Worm (Caenorhabditis elegans) whole organism, young adult: ENCODE measurements around the gene C53A3.4.

Source experiments
- D2030.7 ChIP-seq: fragments of 200-800 bp; sonication (Bioruptor generic); IDR thresholded peaks from 2 replicates; pipeline ENCODE4 v1.3.6; 2022; ENCODE audit warnings: missing genetic modification reagents, missing genetic modification characterization, missing compliant biosample characterization
- F22D6.2 ChIP-seq: sonication (generic microtip); optimal IDR thresholded peaks from 2 replicates; lab custom pipeline; 2016; ENCODE audit warnings: mild to moderate bottlenecking, missing genetic modification characterization, missing compliant biosample characterization
- F49E8.2 ChIP-seq: sonication (generic microtip); optimal IDR thresholded peaks from 3 replicates; lab custom pipeline; 2017; ENCODE audit warnings: missing genetic modification characterization, mild to moderate bottlenecking, missing compliant biosample characterization, antibody characterized with exemption, moderate library complexity; ENCODE audit not compliant: insufficient read depth
- F52B5.7 ChIP-seq: sonication (generic microtip); optimal IDR thresholded peaks from 2 replicates; lab custom pipeline; 2016; ENCODE audit warnings: mild to moderate bottlenecking, missing genetic modification characterization, missing compliant biosample characterization
- K11D2.4 ChIP-seq: fragments of 200-800 bp; sonication (Bioruptor generic); IDR thresholded peaks from 2 replicates; pipeline ENCODE4 v1.3.6; 2022; ENCODE audit warnings: missing genetic modification reagents, missing genetic modification characterization, missing compliant biosample characterization
- T07F8.4 ChIP-seq: sonication (generic microtip); optimal IDR thresholded peaks from 2 replicates; lab custom pipeline; 2016; ENCODE audit warnings: mild to moderate bottlenecking, missing genetic modification characterization, moderate library complexity, missing compliant biosample characterization
- T26A5.8 ChIP-seq: sonication (generic microtip); optimal IDR thresholded peaks from 2 replicates; lab custom pipeline; 2016; ENCODE audit warnings: missing genetic modification characterization, missing compliant biosample characterization
- akir-1 ChIP-seq: fragments of 200-800 bp; sonication (Bioruptor generic); optimal IDR thresholded peaks from 2 replicates; lab custom pipeline; 2018; ENCODE audit warnings: mild to moderate bottlenecking, missing genetic modification characterization, moderate library complexity, missing compliant biosample characterization
- aptf-3 ChIP-seq: fragments of 200-800 bp; sonication (Bioruptor generic); IDR thresholded peaks from 2 replicates; pipeline ENCODE4 v1.3.6; 2022; ENCODE audit warnings: missing genetic modification characterization, missing compliant biosample characterization
- attf-6 ChIP-seq: fragments of 200-800 bp; sonication (Bioruptor generic); IDR thresholded peaks from 2 replicates; pipeline ENCODE4 v1.3.6; 2022; ENCODE audit warnings: missing genetic modification reagents, missing genetic modification characterization, missing compliant biosample characterization
- ceh-100 ChIP-seq: fragments of 200-800 bp; sonication (Bioruptor generic); IDR thresholded peaks from 2 replicates; pipeline ENCODE4 v1.3.6; 2022; ENCODE audit warnings: missing genetic modification reagents, missing genetic modification characterization, missing compliant biosample characterization
- ceh-27 ChIP-seq: fragments of 200-800 bp; sonication (Bioruptor generic); optimal IDR thresholded peaks from 2 replicates; lab custom pipeline; 2018; ENCODE audit warnings: mild to moderate bottlenecking, missing genetic modification characterization, moderate library complexity, missing compliant biosample characterization
- dox-1 ChIP-seq: fragments of 200-800 bp; sonication (Bioruptor generic); IDR thresholded peaks from 2 replicates; pipeline ENCODE4 v1.3.6; 2022; ENCODE audit warnings: missing genetic modification reagents, missing genetic modification characterization, missing compliant biosample characterization
- dpl-1 ChIP-seq: fragments of 150-350 bp; optimal IDR thresholded peaks from 2 replicates; lab custom pipeline; 2014; ENCODE audit warnings: missing biosample characterization, missing genetic modification reagents, missing genetic modification characterization
- ekl-4 ChIP-seq: fragments of 200-800 bp; sonication (Bioruptor generic); IDR thresholded peaks from 2 replicates; pipeline ENCODE4 v1.3.6; 2022; ENCODE audit warnings: missing genetic modification reagents, missing genetic modification characterization, missing compliant biosample characterization
- hlh-12 ChIP-seq: sonication (generic microtip); optimal IDR thresholded peaks from 2 replicates; lab custom pipeline; 2016; ENCODE audit warnings: missing genetic modification characterization, missing compliant biosample characterization
- hlh-26 ChIP-seq: fragments of 200-800 bp; sonication (Bioruptor generic); conservative IDR thresholded peaks from 2 replicates; pipeline ENCODE4 v1.3.6; 2022; ENCODE audit warnings: missing genetic modification reagents, missing genetic modification characterization, missing compliant biosample characterization
- hsf-1 ChIP-seq: fragments of 200-800 bp; sonication (Bioruptor generic); IDR thresholded peaks from 2 replicates; pipeline ENCODE4 v1.3.6; 2022; ENCODE audit warnings: missing genetic modification reagents, missing genetic modification characterization, missing compliant biosample characterization
- let-607 ChIP-seq, 2 experiments: fragments of 200-800 bp in 1 of 2; sonication (Bioruptor generic) in 1 of 2; sonication (generic microtip) in 1 of 2; optimal IDR thresholded peaks; 2 replicates each; lab custom pipeline; 2016 to 2018; ENCODE audit warnings: mild to moderate bottlenecking in 2 of 2, missing compliant biosample characterization in 2 of 2, missing genetic modification characterization in 2 of 2, moderate library complexity in 2 of 2, missing genotype in 1 of 2
- lir-1 ChIP-seq: fragments of 200-800 bp; sonication (Bioruptor generic); conservative IDR thresholded peaks from 2 replicates; pipeline ENCODE4 v1.3.6; 2022; ENCODE audit warnings: missing genetic modification reagents, missing genetic modification characterization, missing compliant biosample characterization
- lsy-27 ChIP-seq: sonication (generic microtip); optimal IDR thresholded peaks from 2 replicates; lab custom pipeline; 2017; ENCODE audit warnings: missing genetic modification characterization, mild to moderate bottlenecking, missing compliant biosample characterization, antibody characterized with exemption, missing genotype, borderline replicate concordance; ENCODE audit not compliant: insufficient read depth
- madf-8 ChIP-seq: fragments of 200-800 bp; sonication (Bioruptor generic); conservative IDR thresholded peaks from 2 replicates; pipeline ENCODE4 v1.3.6; 2022; ENCODE audit warnings: missing genetic modification reagents, missing genetic modification characterization, missing compliant biosample characterization
- mcd-1 ChIP-seq: fragments of 200-800 bp; sonication (Bioruptor generic); IDR thresholded peaks from 2 replicates; pipeline ENCODE4 v1.3.6; 2022; ENCODE audit warnings: missing genetic modification reagents, missing genetic modification characterization, missing compliant biosample characterization
- mxl-1 ChIP-seq: sonication (generic microtip); optimal IDR thresholded peaks from 2 replicates; lab custom pipeline; 2016; ENCODE audit warnings: missing genetic modification characterization, missing compliant biosample characterization
- nfyb-1 ChIP-seq: fragments of 200-800 bp; sonication (Bioruptor generic); IDR thresholded peaks from 2 replicates; pipeline ENCODE4 v1.3.6; 2022; ENCODE audit warnings: missing genetic modification reagents, missing genetic modification characterization, missing compliant biosample characterization
- nhr-120 ChIP-seq: fragments of 200-800 bp; sonication (Bioruptor generic); IDR thresholded peaks from 2 replicates; pipeline ENCODE4 v1.3.6; 2022; ENCODE audit warnings: missing genetic modification characterization, missing compliant biosample characterization
- nhr-179 ChIP-seq: sonication (generic microtip); optimal IDR thresholded peaks from 2 replicates; lab custom pipeline; 2016; ENCODE audit warnings: mild to moderate bottlenecking, missing genetic modification characterization, missing compliant biosample characterization
- nhr-90 ChIP-seq: sonication (generic microtip); optimal IDR thresholded peaks from 2 replicates; lab custom pipeline; 2016; ENCODE audit warnings: missing genotype, mild to moderate bottlenecking, missing genetic modification characterization, missing compliant biosample characterization
- rcor-1 ChIP-seq: fragments of 200-800 bp; sonication (Bioruptor generic); IDR thresholded peaks from 2 replicates; pipeline ENCODE4 v1.3.6; 2022; ENCODE audit warnings: missing genetic modification reagents, missing genetic modification characterization, missing compliant biosample characterization
- repo-1 ChIP-seq: sonication (generic microtip); optimal IDR thresholded peaks from 2 replicates; lab custom pipeline; 2017; ENCODE audit warnings: mild to moderate bottlenecking, missing genetic modification characterization, missing compliant biosample characterization
- rpc-1 ChIP-seq, 2 experiments: fragments of 150-350 bp in 1 of 2; sonication (generic microtip) in 1 of 2; optimal IDR thresholded peaks; 2 replicates each; lab custom pipeline; 2014 to 2018; ENCODE audit warnings: missing biosample characterization in 1 of 2, missing genetic modification characterization in 1 of 2, missing genetic modification reagents in 1 of 2, missing genotype in 1 of 2
- sdz-38 ChIP-seq: sonication (generic microtip); optimal IDR thresholded peaks from 2 replicates; lab custom pipeline; 2016; ENCODE audit warnings: missing genotype, missing genetic modification characterization, missing compliant biosample characterization
- snpc-4 ChIP-seq, 5 experiments: fragments of 150-350 bp in 1 of 5; sonication (generic microtip) in 4 of 5; optimal IDR thresholded peaks; 2 replicates each; lab custom pipeline; 2014 to 2018; ENCODE audit warnings: missing genetic modification characterization in 5 of 5, missing biosample characterization in 3 of 5, antibody characterized with exemption in 2 of 5, mild to moderate bottlenecking in 2 of 5, missing compliant biosample characterization in 2 of 5, missing genotype in 2 of 5, moderate library complexity in 2 of 5, missing genetic modification reagents in 1 of 5
- tbp1 ChIP-seq: fragments of 200-800 bp; sonication (Bioruptor generic); optimal IDR thresholded peaks from 2 replicates; lab custom pipeline; 2018; ENCODE audit warnings: mild to moderate bottlenecking, missing genetic modification characterization, missing compliant biosample characterization
- unc-130 ChIP-seq: sonication (generic microtip); optimal IDR thresholded peaks from 2 replicates; lab custom pipeline; 2016; ENCODE audit warnings: missing genetic modification reagents, missing genetic modification characterization, missing compliant biosample characterization
- unc-62 ChIP-seq: fragments of 150-350 bp; optimal IDR thresholded peaks from 2 replicates; lab custom pipeline; 2014; ENCODE audit warnings: missing biosample characterization, missing genetic modification reagents, missing genetic modification characterization
- zfh-2 ChIP-seq: fragments of 200-800 bp; sonication (Bioruptor generic); conservative IDR thresholded peaks from 2 replicates; pipeline ENCODE4 v1.3.6; 2022; ENCODE audit warnings: missing genetic modification reagents, missing genetic modification characterization, missing compliant biosample characterization
- ztf-18 ChIP-seq: sonication (generic microtip); optimal IDR thresholded peaks from 2 replicates; lab custom pipeline; 2016; ENCODE audit warnings: missing genotype, mild to moderate bottlenecking, missing genetic modification characterization, missing compliant biosample characterization
- ztf-25 ChIP-seq: fragments of 200-800 bp; sonication (Bioruptor generic); IDR thresholded peaks from 2 replicates; pipeline ENCODE4 v1.3.6; 2022; ENCODE audit warnings: missing genetic modification reagents, missing genetic modification characterization, missing compliant biosample characterization

Gene C53A3.4

DNA sequence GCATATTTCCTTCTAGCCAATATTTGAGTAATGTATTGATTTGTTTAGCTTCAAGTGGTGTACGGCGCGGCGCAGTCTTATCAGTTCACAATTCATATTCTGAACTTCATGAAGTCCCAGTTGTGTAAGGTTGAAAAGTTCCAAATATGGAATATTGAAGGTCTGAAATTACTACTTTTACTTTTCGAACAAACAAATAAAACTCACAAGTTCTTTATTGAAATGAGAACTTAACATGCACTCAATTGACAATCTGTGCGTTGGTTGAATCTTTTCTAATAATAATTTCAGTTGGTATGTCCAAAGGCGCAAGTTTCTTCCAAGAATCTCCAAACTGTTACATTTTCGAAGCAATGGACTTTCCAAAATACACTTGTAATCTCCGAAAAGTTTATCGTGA lies at the start of gene C53A3.4:
C53A3.4 (minus strand) TSS at position 101 of the 400 bp plus-strand sequence.
- no peak for TF ChIP-seq K11D2.4 (GFP tag; lab: Robert Waterston, UW)
- no peak for TF ChIP-seq attf-6
- no peak for TF ChIP-seq unc-62 (GFP tag; lab: Kevin White, UChicago)
- TF ChIP-seq nhr-90 (tag; lab: Kevin White, UChicago): no peak
- TF ChIP-seq rcor-1: no peak
- no peak for TF ChIP-seq dpl-1 (GFP tag; lab: Kevin White, UChicago)
- no peak for TF ChIP-seq lsy-27 (tag; lab: Kevin White, UChicago)
- no peak for TF ChIP-seq snpc-4 (GFP tag; optimal IDR thresholded peaks at IDR 0.05; lab: Kevin White, UChicago)
- no peak for TF ChIP-seq snpc-4 (tag; optimal IDR thresholded peaks at IDR 0.05; lab: Kevin White, UChicago)

DNA sequence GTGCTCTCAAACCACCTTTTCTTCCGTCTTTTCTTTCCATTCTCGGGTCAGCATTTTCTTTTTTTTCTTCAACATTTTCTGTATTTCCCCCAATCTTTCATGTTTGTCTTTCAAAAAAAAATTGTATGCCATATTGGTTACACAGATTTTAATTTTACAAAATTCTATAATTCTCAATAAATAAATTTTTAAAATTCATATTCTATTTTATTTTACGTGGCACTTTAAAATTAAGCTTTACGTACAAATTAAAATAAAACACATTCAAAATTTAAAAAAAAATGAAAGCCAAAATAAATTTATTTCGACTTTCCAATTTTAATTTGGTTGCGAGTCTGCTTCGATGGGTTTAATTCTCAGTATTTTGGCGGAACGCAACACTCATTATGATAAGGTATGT lies 46.8 kb upstream of the C53A3.4 start, which contains the start of gene ZC250.5:
ZC250.5 (plus strand) TSS at position 301 of the 400 bp plus-strand sequence.
- TF ChIP-seq D2030.7 (GFP tag; lab: Robert Waterston, UW): no peak
- no peak for TF ChIP-seq F49E8.2
- no peak for TF ChIP-seq nfyb-1 (GFP tag; lab: Robert Waterston, UW)
- no peak for TF ChIP-seq nhr-179
- TF ChIP-seq T26A5.8 (tag; lab: Kevin White, UChicago): no peak
- TF ChIP-seq ceh-27 (GFP tag; lab: Kevin White, UChicago): no peak
- no peak for TF ChIP-seq ztf-25 (GFP tag; lab: Robert Waterston, UW)
- TF ChIP-seq hlh-26 (GFP tag; lab: Robert Waterston, UW): no peak
- TF ChIP-seq repo-1: no peak
- TF ChIP-seq tbp1: no peak
- no peak for TF ChIP-seq unc-130
- no peak for TF ChIP-seq zfh-2
- TF ChIP-seq ztf-18 (tag; lab: Kevin White, UChicago): no peak
- TF ChIP-seq dox-1 (GFP tag; lab: Robert Waterston, UW): no peak
- TF ChIP-seq let-607 (tag; optimal IDR thresholded peaks at IDR 0.05; lab: Kevin White, UChicago): no peak
- no peak for TF ChIP-seq unc-62 (GFP tag; lab: Kevin White, UChicago)
- no peak for TF ChIP-seq T07F8.4
- no peak for TF ChIP-seq akir-1 (GFP tag; lab: Kevin White, UChicago)
- TF ChIP-seq madf-8 (GFP tag; lab: Robert Waterston, UW): no peak
- no peak for TF ChIP-seq F52B5.7

DNA sequence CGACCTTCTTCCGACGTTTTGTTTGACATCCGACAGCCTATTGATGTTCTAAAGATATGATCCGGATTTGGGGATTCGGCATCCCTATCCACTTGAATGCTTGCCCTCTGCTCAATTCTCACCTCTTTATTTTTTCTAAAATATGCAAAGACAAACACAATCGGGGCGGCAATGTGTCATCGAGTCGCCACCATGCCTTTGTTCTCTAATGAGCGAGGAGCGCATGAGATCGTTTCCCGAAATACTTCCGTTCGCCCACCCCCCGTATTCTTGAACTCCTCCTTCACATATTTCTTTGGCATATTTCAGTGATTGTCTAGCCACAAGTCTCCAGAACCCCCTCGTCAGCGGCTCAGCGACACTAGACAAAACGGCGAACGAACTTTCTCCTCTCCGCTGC lies 40.7 kb upstream of the C53A3.4 start, which contains the start of gene cyn-17:
cyn-17 (plus strand) TSS at position 301 of the 400 bp plus-strand sequence.
- TF ChIP-seq sdz-38 (tag; lab: Kevin White, UChicago) (no peak), unc-62 (GFP tag; lab: Kevin White, UChicago) (no peak), lir-1 (GFP tag; lab: Robert Waterston, UW) (no peak), nhr-120 (no peak), rpc-1 (optimal IDR thresholded peaks at IDR 0.05; lab: Kevin White, UChicago) (no peak), rpc-1 (tag; optimal IDR thresholded peaks at IDR 0.05; lab: Kevin White, UChicago) (no peak), mcd-1 (GFP tag; lab: Robert Waterston, UW) (no peak), ekl-4 (GFP tag; lab: Robert Waterston, UW) (no peak), mxl-1 (tag; lab: Kevin White, UChicago) (no peak)
- TF ChIP-seq, all 124 proteins: peak for 0

DNA sequence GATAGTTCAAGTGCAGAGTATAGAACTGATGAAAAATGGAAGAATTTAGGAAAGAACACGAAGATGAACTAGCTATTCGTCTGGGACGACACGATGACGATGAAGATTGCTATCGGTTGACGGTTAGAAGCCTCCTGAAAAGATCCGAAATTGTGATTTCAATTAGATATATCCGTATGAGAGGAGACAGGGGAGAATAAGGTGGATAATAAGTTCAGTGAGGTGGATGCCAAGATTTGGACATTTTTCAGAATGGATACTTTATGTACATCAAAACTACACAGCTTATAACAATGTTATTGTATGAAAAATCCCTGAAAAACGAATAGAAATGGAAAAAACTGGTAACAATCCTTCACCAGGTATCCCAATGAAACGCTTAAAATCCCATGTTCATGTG lies 39.5 kb upstream of the C53A3.4 start, which contains the start of gene nstp-3:
nstp-3 (minus strand) TSS at position 101 of the 400 bp plus-strand sequence.
- TF ChIP-seq aptf-3 (GFP tag; lab: Robert Waterston, UW): no peak
- TF ChIP-seq ceh-100 (GFP tag; lab: Robert Waterston, UW): no peak
- TF ChIP-seq zfh-2: no peak
- no peak for TF ChIP-seq hsf-1 (GFP tag; lab: Robert Waterston, UW)
- no peak for TF ChIP-seq unc-62 (GFP tag; lab: Kevin White, UChicago)
- TF ChIP-seq F22D6.2 (tag; lab: Kevin White, UChicago): no peak
- TF ChIP-seq hlh-12: no peak
